Fruit fly (Drosophila melanogaster): Measurements from ENCODE around the gene bbg.

DNA sequence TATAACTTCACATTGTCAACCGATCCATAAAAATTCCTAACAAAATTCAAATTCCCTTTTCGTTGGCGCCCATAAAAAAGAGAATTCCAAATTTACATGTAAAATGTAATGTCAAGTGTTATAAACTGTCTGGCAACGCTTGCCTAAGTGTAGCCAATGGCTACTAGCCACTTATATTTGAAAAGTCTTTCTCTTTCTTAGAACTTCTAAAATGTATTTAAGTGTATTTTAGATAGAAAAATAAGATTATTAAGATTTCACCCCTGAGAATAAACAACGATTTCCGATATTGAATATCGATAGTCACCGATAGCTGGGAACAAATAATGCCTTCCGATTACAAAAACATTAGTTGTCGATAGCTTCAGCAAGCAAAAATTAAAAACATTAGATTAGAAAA is 23.6 kb upstream of the bbg start, which contains the start of gene CG34039:
- TF ChIP-seq EcR (GFP tag; optimal IDR thresholded peaks at IDR 0.05) (no peak), CG13204 (GFP tag; optimal IDR thresholded peaks at IDR 0.05) (no peak)
